Worm (Caenorhabditis elegans) whole organism, young adult: ENCODE measurements around the gene F46G11.2.

Experiments
- Y95B8A.8 ChIP-seq: fragments of 200-800 bp; sonication (Bioruptor generic); IDR thresholded peaks from 2 replicates; pipeline ENCODE4 v1.3.6; 2022; ENCODE audit warnings: missing genetic modification reagents, missing genetic modification characterization, missing compliant biosample characterization
- ama-1 ChIP-seq, 3 experiments: fragments of 150-350 bp in 1 of 3; sonication (generic microtip) in 2 of 3; optimal IDR thresholded peaks; 2 replicates each; lab custom pipeline; 2014 to 2018; ENCODE audit warnings: missing biosample characterization in 2 of 3, missing genetic modification characterization in 2 of 3, missing genetic modification reagents in 2 of 3
- cebp-1 ChIP-seq, 2 experiments: fragments of 200-800 bp in 1 of 2; sonication (Bioruptor generic) in 1 of 2; sonication (generic microtip) in 1 of 2; IDR thresholded peaks in 1 of 2; optimal IDR thresholded peaks in 1 of 2; 2 replicates each; pipeline versions ENCODE4 v1.3.6 to Lab custom; 2017 to 2022; ENCODE audit warnings: missing compliant biosample characterization in 2 of 2, missing genetic modification characterization in 2 of 2, mild to moderate bottlenecking in 1 of 2, missing genetic modification reagents in 1 of 2, moderate library complexity in 1 of 2

- TF ChIP-seq Y95B8A.8 (no peak), cebp-1 (GFP tag; IDR thresholded peaks at IDR 0.05; lab: Robert Waterston, UW) (no peak), cebp-1 (tag; optimal IDR thresholded peaks at IDR 0.05; lab: Kevin White, UChicago) (no peak), ama-1 (optimal IDR thresholded peaks at IDR 0.05; lab: Kevin White, UChicago) (no peak), ama-1 (GFP tag; optimal IDR thresholded peaks at IDR 0.05; lab: Kevin White, UChicago) (no peak)
Observed at ce11 chrX:5780672-5781182, 7.2 kb upstream of the F46G11.2 start, which contains the start of gene sft-4.
